Worm (Caenorhabditis elegans): ENCODE results near the gene C17B7.3.

C17B7.3 gene

ce11 chrV:3324178-3324577, 18.4 kb upstream of the C17B7.3 start, which contains the start of gene C17B7.8:
Gene C17B7.8, minus strand, starts transcription at chrV:3324278.
- no peak for TF ChIP-seq gei-8 (GFP tag; optimal IDR thresholded peaks at IDR 0.05)
- TF ChIP-seq aha-1 (tag) = peak; percentile 31
- TF ChIP-seq ztf-7 (tag; optimal IDR thresholded peaks at IDR 0.05) = no peak

- TF ChIP-seq spr-3 (GFP tag; optimal IDR thresholded peaks at IDR 0.05) (no peak), unc-62 (GFP tag; optimal IDR thresholded peaks at IDR 0.05 in 1 of 2) (no peak), unc-62 (tag; optimal IDR thresholded peaks at IDR 0.05) (no peak)
These were observed 10.6 kb upstream of the C17B7.3 start, which contains the start of gene C17B7.9 for ce11 chrV:3332023-3332422. Gene C17B7.9, minus strand, starts transcription at chrV:3332123.

- TF ChIP-seq lin-29 (GFP tag; IDR thresholded peaks at IDR 0.05) (no peak), hif-1 (tag; optimal IDR thresholded peaks at IDR 0.05) (no peak), saeg-2 (GFP tag; IDR thresholded peaks at IDR 0.05) (no peak), unc-130 (GFP tag; optimal IDR thresholded peaks at IDR 0.05) (no peak), set-16 (GFP tag; IDR thresholded peaks at IDR 0.05) (no peak), daf-12 (tag; optimal IDR thresholded peaks at IDR 0.05) (no peak), pqm-1 (tag; optimal IDR thresholded peaks at IDR 0.05) (no peak), egl-27 (tag; optimal IDR thresholded peaks at IDR 0.05) (no peak), madf-5 (GFP tag; IDR thresholded peaks at IDR 0.05) (no peak), gei-8 (GFP tag; optimal IDR thresholded peaks at IDR 0.05) (no peak)
These were observed 9.3 kb upstream of the C17B7.3 start, which contains the start of gene C17B7.5 for ce11 chrV:3333334-3333733. Gene C17B7.5, plus strand, starts transcription at chrV:3333634.

ce11 chrV:3339009-3339408, 3.6 kb upstream of the C17B7.3 start, which contains the start of gene C17B7.4:
Gene C17B7.4, plus strand, starts transcription at chrV:3339309.
- no peak for TF ChIP-seq nhr-25 (tag; optimal IDR thresholded peaks at IDR 0.05; ENCODE audit: borderline replicate concordance, insufficient read depth)
- no peak for TF ChIP-seq tra-1 (GFP tag; IDR thresholded peaks at IDR 0.05)

- TF ChIP-seq D1046.2 (GFP tag; IDR thresholded peaks at IDR 0.05) (no peak), ama-1 (optimal IDR thresholded peaks at IDR 0.05) (no peak), Y48G9A.11 (GFP tag; IDR thresholded peaks at IDR 0.05) (no peak), dmd-9 (GFP tag; IDR thresholded peaks at IDR 0.05) (no peak), daf-8 (GFP tag; IDR thresholded peaks at IDR 0.05) (no peak), mep-1 (tag; optimal IDR thresholded peaks at IDR 0.05) (no peak), F37D6.2 (tag; optimal IDR thresholded peaks at IDR 0.05) (no peak), nhr-10 (tag; optimal IDR thresholded peaks at IDR 0.05) (no peak), mes-2 (tag; optimal IDR thresholded peaks at IDR 0.05; ENCODE audit: poor library complexity, severe bottlenecking) (no peak), lin-39 (tag; optimal IDR thresholded peaks at IDR 0.05) (no peak), ceh-44 (GFP tag; IDR thresholded peaks at IDR 0.05) (no peak), F44E2.7 (GFP tag; IDR thresholded peaks at IDR 0.05) (no peak)
These were observed 698 bp upstream of the C17B7.3 start, which contains the start of gene C17B7.10 for ce11 chrV:3341906-3342305. Gene C17B7.10, minus strand, starts transcription at chrV:3342006.

- TF ChIP-seq hlh-30 (tag; optimal IDR thresholded peaks at IDR 0.05; ENCODE audit: insufficient read depth) = peak; percentile 17
- TF ChIP-seq F26F4.8 (GFP tag; conservative IDR thresholded peaks at IDR 0.05) = no peak
- TF ChIP-seq ceh-20 (GFP tag; IDR thresholded peaks at IDR 0.05) = 0 out of 2 replicates have a peak, but pooled peaks have one; percentile 75
- TF ChIP-seq Y5F2A.4 (GFP tag; optimal IDR thresholded peaks at IDR 0.05) = no peak
- TF ChIP-seq daf-16 (GFP tag; optimal IDR thresholded peaks at IDR 0.05) = peak in 1 of 2 experiments; percentile 30
- no peak for TF ChIP-seq daf-16 (tag; optimal IDR thresholded peaks at IDR 0.05)
- no peak for TF ChIP-seq ztf-7 (tag; optimal IDR thresholded peaks at IDR 0.05)
- TF ChIP-seq hlh-11 (tag; optimal IDR thresholded peaks at IDR 0.05) = peak; percentile 67
- TF ChIP-seq aha-1 (tag) = peak; percentile 62
- TF ChIP-seq nhr-11 (tag; optimal IDR thresholded peaks at IDR 0.05) = peak; percentile 36
- TF ChIP-seq hif-1 (tag; optimal IDR thresholded peaks at IDR 0.05) = peak in 1 of 2 experiments; percentile 59
- peak; percentile 22; the same call in 1 of the 2 replicates for TF ChIP-seq dmd-6 (GFP tag; IDR thresholded peaks at IDR 0.05)
- peak in 1 of 2 experiments; percentile 88 for TF ChIP-seq unc-62 (GFP tag; optimal IDR thresholded peaks at IDR 0.05 in 1 of 2)
- no peak for TF ChIP-seq unc-62 (tag; optimal IDR thresholded peaks at IDR 0.05)
These were observed 1.4 kb downstream of the C17B7.3 start for ce11 chrV:3344001-3344400.

All from whole organism, L4 larva.